Worm (Caenorhabditis elegans) whole organism, young adult: ENCODE data around the gene col-130.

Experiments
- ceh-100 ChIP-seq: fragments of 200-800 bp; sonication (Bioruptor generic); IDR thresholded peaks from 2 replicates; pipeline ENCODE4 v1.3.6; 2022; ENCODE audit warnings: missing genetic modification reagents, missing genetic modification characterization, missing compliant biosample characterization
- mxl-1 ChIP-seq: sonication (generic microtip); optimal IDR thresholded peaks from 2 replicates; lab custom pipeline; 2016; ENCODE audit warnings: missing genetic modification characterization, missing compliant biosample characterization

DNA sequence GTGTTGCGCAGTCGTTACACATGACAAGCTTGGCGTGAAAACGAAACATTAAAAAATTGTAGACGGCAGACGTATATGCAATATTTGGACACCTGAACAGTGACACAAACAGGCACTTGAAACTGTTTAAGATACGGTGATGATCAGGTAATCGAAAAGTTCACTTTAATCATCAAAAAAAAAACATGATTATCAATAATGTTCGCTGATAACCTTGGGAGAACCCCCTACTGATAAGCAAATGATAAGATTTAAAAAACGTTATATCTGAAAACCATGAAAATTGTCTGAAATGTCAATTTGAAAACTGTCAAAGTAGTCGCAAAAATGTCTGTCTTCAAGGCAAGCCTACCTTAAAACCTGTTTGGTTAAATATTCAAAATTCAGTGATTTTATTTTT is 28.3 kb downstream of the col-130 start:
- TF ChIP-seq mxl-1 (tag; lab: Kevin White, UChicago) (no peak), ceh-100 (no peak)
